Fruit fly (Drosophila melanogaster) whole organism, wandering third instar larva: ENCODE measurements around the gene CG12947.

Experiments used
- Sp1 ChIP-seq: fragments of 200-800 bp; sonication (Bioruptor generic); optimal IDR thresholded peaks from 3 replicates; lab custom pipeline; 2019; ENCODE audit warnings: missing biosample characterization, mild to moderate bottlenecking, missing genetic modification characterization, moderate library complexity
- h ChIP-seq: fragments of 200-800 bp; sonication (Bioruptor generic); optimal IDR thresholded peaks from 3 replicates; lab custom pipeline; 2016; ENCODE audit warnings: missing biosample characterization, mild to moderate bottlenecking, missing genetic modification characterization
- psq ChIP-seq: fragments of 200-800 bp; sonication (Bioruptor generic); optimal IDR thresholded peaks from 3 replicates; lab custom pipeline; 2017; ENCODE audit warnings: missing biosample characterization, mild to moderate bottlenecking, missing genetic modification characterization, moderate library complexity

dm6 chr3R:9747272-9747874 is 32.5 kb upstream of the CG12947 start, which contains the start of gene CG12948:
- TF ChIP-seq Sp1 (peak; percentile 76), psq (GFP tag; lab: Kevin White, UChicago) (peak; percentile 53), h (GFP tag; lab: Kevin White, UChicago) (no peak)
